Fruit fly (Drosophila melanogaster) whole organism, embryonic: ENCODE measurements around the gene ClpX.

Experiments used
- CG15601 ChIP-seq: fragments of 200-800 bp; sonication (Bioruptor generic); optimal IDR thresholded peaks from 3 replicates; lab custom pipeline; 2019; ENCODE audit warnings: missing biosample characterization, mild to moderate bottlenecking, missing genetic modification characterization, moderate library complexity
- CG1603 ChIP-seq: fragments of 200-800 bp; sonication (Bioruptor generic); optimal IDR thresholded peaks from 2 replicates; lab custom pipeline; 2019; ENCODE audit warnings: missing biosample characterization, mild to moderate bottlenecking, missing genetic modification characterization, moderate library complexity
- Eip74EF ChIP-seq, 2 experiments: fragments of 200-800 bp in 1 of 2; fragments of >200 bp in 1 of 2; sonication (Bioruptor generic) in 1 of 2; optimal IDR thresholded peaks; 2 replicates each; lab custom pipeline; 2017 to 2019; ENCODE audit warnings: missing biosample characterization in 2 of 2, missing genetic modification characterization in 2 of 2, mild to moderate bottlenecking in 1 of 2, moderate library complexity in 1 of 2
- Fer1 ChIP-seq: fragments of 200-800 bp; sonication (Bioruptor generic); optimal IDR thresholded peaks from 2 replicates; lab custom pipeline; 2017; ENCODE audit warnings: missing biosample characterization, mild to moderate bottlenecking, missing genetic modification characterization
- Hr3 ChIP-seq: fragments of 200-800 bp; sonication (Bioruptor generic); optimal IDR thresholded peaks from 3 replicates; lab custom pipeline; 2016; ENCODE audit warnings: missing biosample characterization, missing genetic modification characterization
- dpn ChIP-seq, 2 experiments: fragments of 200-800 bp; sonication (Bioruptor generic); optimal IDR thresholded peaks; 3 replicates each; lab custom pipeline; 2016; ENCODE audit warnings: missing biosample characterization in 2 of 2, missing genetic modification characterization in 2 of 2
- nerfin-2 ChIP-seq: fragments of 200-800 bp; sonication (Bioruptor generic); IDR thresholded peaks from 2 replicates; pipeline ENCODE4 v1.3.6; 2022; ENCODE audit warnings: missing biosample characterization, missing genetic modification characterization; ENCODE audit not compliant: partially characterized antibody
- tap ChIP-seq: fragments of 200-800 bp; optimal IDR thresholded peaks from 3 replicates; lab custom pipeline; 2019; ENCODE audit warnings: missing biosample characterization, mild to moderate bottlenecking, missing genetic modification characterization, moderate library complexity

DNA sequence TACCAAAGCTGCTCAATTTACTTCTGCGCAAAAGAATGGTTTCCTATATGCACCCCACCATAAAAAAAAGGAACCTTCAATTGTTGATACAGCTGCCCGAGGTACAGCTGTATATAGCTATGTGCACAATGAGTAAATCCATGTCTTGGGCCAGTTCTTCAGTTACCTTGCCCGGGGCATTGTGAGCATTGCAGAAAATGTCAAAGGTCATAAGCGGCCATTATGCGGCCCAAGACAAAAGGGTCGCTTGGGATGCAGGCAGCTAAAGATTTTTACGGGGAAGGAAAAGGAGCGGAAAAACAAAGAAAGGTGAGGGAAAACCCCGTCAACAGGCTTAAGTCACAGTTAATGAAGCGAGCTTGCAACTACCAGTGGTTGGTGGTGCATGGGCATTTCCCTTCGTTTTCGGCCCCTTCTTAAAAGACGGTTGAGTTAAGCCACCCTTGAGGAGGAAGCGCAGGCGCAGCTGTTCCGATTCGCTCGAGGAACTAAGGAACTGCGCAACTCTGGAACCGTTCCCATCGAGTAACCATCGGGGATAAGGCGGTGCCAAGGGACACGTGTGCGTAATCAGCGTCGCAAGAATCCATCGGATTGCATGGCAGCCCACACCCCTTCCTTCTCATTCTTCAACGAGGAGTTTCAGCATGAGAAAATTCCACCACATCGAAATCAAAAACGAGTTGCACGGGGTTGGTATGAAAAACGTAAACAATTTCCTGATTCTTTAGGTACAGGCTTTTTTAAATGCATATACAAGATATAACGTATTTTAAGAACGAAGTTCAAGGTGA, 27.6 kb upstream of the ClpX start:
- no peak for TF ChIP-seq Eip74EF (GFP tag; optimal IDR thresholded peaks at IDR 0.05; lab: Kevin White, UChicago)
- no peak for TF ChIP-seq dpn (GFP tag; optimal IDR thresholded peaks at IDR 0.05; lab: Kevin White, UChicago)
- TF ChIP-seq Hr3 (GFP tag; lab: Kevin White, UChicago), result no peak
- TF ChIP-seq nerfin-2, result no peak
- no peak for TF ChIP-seq CG15601 (tag; lab: Kevin White, UChicago)
- no peak for TF ChIP-seq CG1603 (tag; lab: Kevin White, UChicago)
- no peak for TF ChIP-seq Fer1 (GFP tag; lab: Kevin White, UChicago)
- TF ChIP-seq tap (tag; lab: Kevin White, UChicago), result no peak
